Worm (Caenorhabditis elegans) whole organism, midembryonic: ENCODE results near the gene Y37E11AL.3.

Experiments
- T22C8.4 ChIP-seq: fragments of 200-800 bp; sonication (Bioruptor generic); IDR thresholded peaks from 2 replicates; pipeline ENCODE4 v1.3.6; 2022; ENCODE audit warnings: missing genetic modification characterization, missing compliant biosample characterization
- cog-1 ChIP-seq: sonication (generic microtip); optimal IDR thresholded peaks from 2 replicates; lab custom pipeline; 2016; ENCODE audit warnings: missing genetic modification characterization, missing compliant biosample characterization
- flt-1 ChIP-seq: fragments of 200-800 bp; sonication (Bioruptor generic); IDR thresholded peaks from 2 replicates; pipeline ENCODE4 v1.3.6; 2022; ENCODE audit warnings: missing genetic modification characterization, missing compliant biosample characterization
- klf-2 ChIP-seq: fragments of 200-800 bp; sonication (Bioruptor generic); conservative IDR thresholded peaks from 2 replicates; pipeline ENCODE4 v1.3.6; 2022; ENCODE audit warnings: missing genetic modification reagents, missing genetic modification characterization, missing compliant biosample characterization
- med-1 ChIP-seq: sonication (generic microtip); optimal IDR thresholded peaks from 2 replicates; lab custom pipeline; 2017; ENCODE audit warnings: missing genetic modification characterization, mild to moderate bottlenecking, missing compliant biosample characterization, antibody characterized with exemption, missing genetic modification reagents; ENCODE audit not compliant: insufficient read depth
- ref-1 ChIP-seq: fragments of 200-800 bp; sonication (Bioruptor generic); conservative IDR thresholded peaks from 2 replicates; pipeline ENCODE4 v1.3.6; 2022; ENCODE audit warnings: missing genetic modification reagents, missing genetic modification characterization, missing compliant biosample characterization
- tab-1 ChIP-seq: fragments of 200-800 bp; sonication (Bioruptor generic); IDR thresholded peaks from 2 replicates; pipeline ENCODE4 v1.3.6; 2022; ENCODE audit warnings: missing genetic modification characterization, missing compliant biosample characterization
- ztf-23 ChIP-seq: fragments of 200-800 bp; sonication (Bioruptor generic); IDR thresholded peaks from 2 replicates; pipeline ENCODE4 v1.3.6; 2022; ENCODE audit warnings: missing genetic modification reagents, missing genetic modification characterization, missing compliant biosample characterization
- ztf-29 ChIP-seq: fragments of 200-800 bp; sonication (Bioruptor generic); IDR thresholded peaks from 2 replicates; pipeline ENCODE4 v1.3.6; 2022; ENCODE audit warnings: missing genetic modification reagents, missing genetic modification characterization, missing compliant biosample characterization

The Y37E11AL.3 gene

DNA sequence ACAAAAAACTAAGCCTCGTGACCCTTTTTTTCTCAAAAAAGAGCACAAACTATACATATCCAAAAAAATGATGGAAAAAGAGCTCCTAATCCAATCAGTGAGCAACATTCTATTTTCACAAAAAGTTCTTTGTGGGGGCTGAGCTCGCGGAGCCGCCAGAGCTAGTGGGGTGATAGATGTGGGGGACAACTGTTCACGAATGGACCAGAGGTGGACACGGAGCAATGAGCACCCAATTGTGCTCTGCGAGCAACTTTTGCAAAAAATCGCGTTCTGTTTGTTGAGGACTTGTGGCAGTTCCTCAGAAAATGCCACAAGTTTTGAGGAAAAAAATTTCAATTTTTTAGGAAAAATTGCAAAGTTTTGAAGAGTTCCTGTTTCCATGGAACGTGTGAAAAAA lies 39.9 kb upstream of the Y37E11AL.3 start:
- TF ChIP-seq flt-1, result no peak
- TF ChIP-seq klf-2 (GFP tag; lab: Robert Waterston, UW), result no peak
- TF ChIP-seq ztf-29 (GFP tag; lab: Robert Waterston, UW), result no peak
- no peak for TF ChIP-seq T22C8.4 (GFP tag; lab: Robert Waterston, UW)
- TF ChIP-seq ztf-23 (GFP tag; lab: Robert Waterston, UW), result no peak
- TF ChIP-seq tab-1 (GFP tag; lab: Robert Waterston, UW), result no peak
- TF ChIP-seq cog-1 (tag; lab: Kevin White, UChicago), result no peak
- no peak for TF ChIP-seq ref-1
- TF ChIP-seq med-1, result no peak

ce11 chrIV:3655896-3656295 lies 38.8 kb upstream of the Y37E11AL.3 start:
- TF ChIP-seq flt-1 (no peak), ref-1 (no peak), med-1 (no peak), klf-2 (GFP tag; lab: Robert Waterston, UW) (no peak), tab-1 (GFP tag; lab: Robert Waterston, UW) (no peak)

DNA sequence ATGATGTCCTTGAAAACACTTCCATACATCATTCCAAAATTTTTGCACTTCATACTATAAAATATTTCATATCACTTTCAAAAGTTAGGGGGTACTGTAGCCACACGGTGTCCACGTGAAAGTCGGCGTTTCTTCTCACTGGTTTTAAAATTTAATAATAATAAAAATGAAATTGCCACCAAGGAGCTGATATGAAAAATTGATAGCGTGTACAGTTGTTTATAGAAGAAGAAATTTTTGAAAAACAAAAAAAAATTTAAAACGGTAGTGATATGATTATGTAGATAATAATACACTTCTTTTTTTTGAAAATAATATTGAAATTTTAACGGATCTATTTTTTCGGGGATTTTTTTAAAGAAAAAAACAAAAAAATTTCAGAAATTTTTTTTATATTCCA lies 34.8 kb upstream of the Y37E11AL.3 start:
- TF ChIP-seq tab-1 (GFP tag; lab: Robert Waterston, UW) (no peak), ref-1 (no peak)

DNA sequence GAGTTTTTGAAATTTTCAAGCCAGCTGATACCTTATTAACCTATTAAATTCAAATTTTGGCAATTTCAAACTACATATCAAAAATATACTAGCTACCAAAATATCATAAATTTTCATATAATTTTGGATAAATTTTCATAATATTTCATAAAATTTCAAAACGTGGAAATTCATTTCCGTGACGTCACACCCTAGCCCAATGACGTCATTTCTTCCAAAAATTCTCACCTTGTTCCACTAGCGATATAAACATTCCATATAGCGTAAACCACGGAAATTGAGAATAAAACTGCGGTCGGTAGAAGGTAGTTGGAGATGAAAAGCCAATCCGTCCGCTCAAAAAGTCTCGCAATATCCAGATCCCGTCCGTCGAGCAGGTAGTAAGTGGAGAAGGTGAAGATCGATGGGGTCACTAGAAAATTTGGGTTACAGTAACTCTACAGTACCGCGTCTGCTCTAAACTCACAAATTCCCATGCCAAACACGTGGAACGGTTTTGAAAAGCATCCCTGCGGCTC lies 33.6 kb upstream of the Y37E11AL.3 start:
- TF ChIP-seq med-1, result no peak
- no peak for TF ChIP-seq T22C8.4 (GFP tag; lab: Robert Waterston, UW)
- TF ChIP-seq cog-1 (tag; lab: Kevin White, UChicago), result no peak
- TF ChIP-seq flt-1, result no peak
- TF ChIP-seq ztf-29 (GFP tag; lab: Robert Waterston, UW), result no peak
- no peak for TF ChIP-seq ztf-23 (GFP tag; lab: Robert Waterston, UW)
- TF ChIP-seq tab-1 (GFP tag; lab: Robert Waterston, UW), result no peak
- no peak for TF ChIP-seq klf-2 (GFP tag; lab: Robert Waterston, UW)
- no peak for TF ChIP-seq ref-1

- TF ChIP-seq flt-1, result no peak
- no peak for TF ChIP-seq ztf-29 (GFP tag; lab: Robert Waterston, UW)
- no peak for TF ChIP-seq ztf-23 (GFP tag; lab: Robert Waterston, UW)
- no peak for TF ChIP-seq med-1
- TF ChIP-seq klf-2 (GFP tag; lab: Robert Waterston, UW), result no peak
- TF ChIP-seq T22C8.4 (GFP tag; lab: Robert Waterston, UW), result no peak
- TF ChIP-seq cog-1 (tag; lab: Kevin White, UChicago), result no peak
- no peak for TF ChIP-seq ref-1
- TF ChIP-seq tab-1 (GFP tag; lab: Robert Waterston, UW), result no peak
Observed at ce11 chrIV:3662863-3663262, 31.9 kb upstream of the Y37E11AL.3 start.

DNA sequence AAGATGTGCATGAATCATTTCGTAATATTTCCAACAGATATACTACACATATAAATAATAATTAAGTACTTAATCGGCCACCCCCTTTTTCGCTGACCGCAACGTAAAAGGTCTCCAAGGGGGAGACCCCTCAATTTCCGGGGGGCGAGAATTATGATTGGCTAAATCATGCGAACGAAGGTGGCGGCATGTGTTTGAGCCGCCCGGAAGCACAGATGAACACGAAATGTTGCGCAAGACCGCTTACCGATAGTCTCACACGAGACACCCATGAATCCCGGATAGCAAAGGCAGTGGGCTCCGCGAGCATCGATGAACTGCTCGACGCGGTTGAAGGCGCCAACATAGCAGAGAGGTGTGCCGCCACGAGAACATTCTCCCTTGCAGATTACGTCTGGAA lies 29.6 kb upstream of the Y37E11AL.3 start:
- TF ChIP-seq flt-1 (no peak), med-1 (no peak), tab-1 (GFP tag; lab: Robert Waterston, UW) (no peak), cog-1 (tag; lab: Kevin White, UChicago) (no peak), T22C8.4 (GFP tag; lab: Robert Waterston, UW) (no peak), ref-1 (no peak), ztf-29 (GFP tag; lab: Robert Waterston, UW) (no peak), klf-2 (GFP tag; lab: Robert Waterston, UW) (no peak), ztf-23 (GFP tag; lab: Robert Waterston, UW) (no peak)

DNA sequence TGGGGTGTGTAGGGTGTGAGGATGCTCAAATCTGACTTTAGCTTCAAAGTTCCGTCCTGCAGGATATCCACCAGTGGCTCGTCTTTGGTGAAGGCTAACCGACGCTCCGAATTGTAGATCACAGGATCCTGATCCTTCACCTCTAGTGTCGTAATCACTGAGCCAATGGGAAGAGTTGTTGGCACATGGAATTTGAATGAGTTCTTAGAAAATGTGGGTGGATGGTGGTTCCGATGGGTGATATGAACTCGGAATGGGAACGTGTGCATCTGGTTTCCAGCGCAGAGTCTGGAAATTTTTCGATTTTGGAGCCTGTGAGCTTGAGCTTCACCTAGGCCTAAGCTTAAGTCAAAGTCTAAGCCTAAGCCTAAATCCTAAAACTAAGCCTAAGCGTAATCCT lies 28.2 kb upstream of the Y37E11AL.3 start:
- no peak for TF ChIP-seq flt-1
- no peak for TF ChIP-seq cog-1 (tag; lab: Kevin White, UChicago)
- no peak for TF ChIP-seq med-1
- TF ChIP-seq ztf-29 (GFP tag; lab: Robert Waterston, UW), result no peak
- TF ChIP-seq klf-2 (GFP tag; lab: Robert Waterston, UW), result no peak
- TF ChIP-seq ref-1, result no peak
- TF ChIP-seq T22C8.4 (GFP tag; lab: Robert Waterston, UW), result no peak
- TF ChIP-seq tab-1 (GFP tag; lab: Robert Waterston, UW), result no peak
- no peak for TF ChIP-seq ztf-23 (GFP tag; lab: Robert Waterston, UW)

ce11 chrIV:3667796-3668195 lies 26.9 kb upstream of the Y37E11AL.3 start:
- TF ChIP-seq flt-1, result no peak
- TF ChIP-seq klf-2 (GFP tag; lab: Robert Waterston, UW), result no peak

DNA sequence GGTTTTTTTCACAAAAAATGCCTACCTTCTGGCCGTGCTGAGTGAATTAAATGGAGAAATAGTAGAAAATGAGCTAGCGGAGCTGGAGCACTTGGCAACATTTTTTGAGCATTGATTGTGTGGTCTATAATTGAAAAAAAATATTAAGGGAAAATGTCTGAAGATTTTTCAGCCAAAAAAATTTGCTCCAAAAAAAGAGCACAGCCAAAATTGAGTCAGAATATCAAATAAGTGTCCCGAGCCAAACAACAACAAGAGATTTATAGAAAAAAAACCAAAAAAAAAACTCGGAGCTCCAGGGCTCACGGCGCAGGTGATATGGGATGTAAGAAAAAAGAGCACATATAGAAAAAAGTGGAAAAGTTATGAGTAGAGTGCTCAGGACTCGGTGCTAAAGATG lies 26.1 kb upstream of the Y37E11AL.3 start, which contains the start of gene fmil-1:
Gene fmil-1 (minus strand): TSS at position 101 of the 400 bp plus-strand sequence.
- no peak for TF ChIP-seq T22C8.4 (GFP tag; lab: Robert Waterston, UW)
- no peak for TF ChIP-seq med-1
- TF ChIP-seq ztf-29 (GFP tag; lab: Robert Waterston, UW), result no peak

ce11 chrIV:3681763-3682162 lies 13.0 kb upstream of the Y37E11AL.3 start:
- no peak for TF ChIP-seq cog-1 (tag; lab: Kevin White, UChicago)
- TF ChIP-seq klf-2 (GFP tag; lab: Robert Waterston, UW), result no peak

- TF ChIP-seq ref-1, result no peak
- TF ChIP-seq cog-1 (tag; lab: Kevin White, UChicago), result no peak
- no peak for TF ChIP-seq med-1
Observed at ce11 chrIV:3686260-3686659, 8.5 kb upstream of the Y37E11AL.3 start.

DNA sequence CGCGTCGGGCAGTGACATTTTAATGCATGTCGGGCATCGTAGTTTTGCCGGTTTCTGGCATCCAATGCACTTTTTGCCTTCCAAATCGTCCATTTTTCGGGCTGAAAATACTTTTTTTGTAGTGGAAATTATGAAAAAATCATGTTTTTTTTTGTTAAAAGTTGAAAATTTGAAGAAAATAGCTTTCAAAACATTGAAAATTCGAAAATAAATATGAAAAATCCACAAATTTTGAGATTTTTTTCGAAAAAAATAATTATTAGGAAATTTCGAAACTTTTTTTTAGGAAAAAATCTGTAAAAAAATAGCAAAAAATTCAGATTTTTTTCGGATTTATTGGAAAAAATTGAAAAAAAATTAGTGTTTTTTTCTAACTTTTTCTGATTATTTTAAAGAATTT lies 8.0 kb upstream of the Y37E11AL.3 start, which contains the start of gene map-1:
Gene map-1 (minus strand): TSS at position 101 of the 400 bp plus-strand sequence.
- no peak for TF ChIP-seq tab-1 (GFP tag; lab: Robert Waterston, UW)
